Fruit fly (Drosophila melanogaster) whole organism, embryonic: ENCODE measurements around the gene nAChRalpha7.

Experiments
- Bgb ChIP-seq: fragments of 200-800 bp; sonication (Bioruptor generic); IDR thresholded peaks from 2 replicates; pipeline ENCODE4 v1.3.6; 2022; ENCODE audit warnings: missing biosample characterization, missing genetic modification characterization; ENCODE audit not compliant: partially characterized antibody
- Blimp-1 ChIP-seq: fragments of 200-800 bp; sonication (Bioruptor generic); optimal IDR thresholded peaks from 3 replicates; lab custom pipeline; 2018; ENCODE audit warnings: missing biosample characterization, missing genetic modification characterization, mild to moderate bottlenecking, moderate library complexity, missing genetic modification reagents
- BtbVII ChIP-seq: fragments of 200-800 bp; sonication (Bioruptor generic); optimal IDR thresholded peaks from 3 replicates; lab custom pipeline; 2017; ENCODE audit warnings: missing biosample characterization, mild to moderate bottlenecking, missing genetic modification characterization
- C15 ChIP-seq: fragments of 200-800 bp; sonication (Bioruptor generic); IDR thresholded peaks from 3 replicates; pipeline ENCODE4 v1.3.6; 2022; ENCODE audit warnings: missing biosample characterization, missing genetic modification characterization
- CG11093 ChIP-seq: fragments of 200-800 bp; sonication (Bioruptor generic); IDR thresholded peaks from 3 replicates; pipeline ENCODE4 v1.3.6; 2022; ENCODE audit warnings: missing biosample characterization, missing genetic modification characterization
- CG11247 ChIP-seq: fragments of 200-800 bp; sonication (Bioruptor generic); IDR thresholded peaks from 2 replicates; pipeline ENCODE4 v1.3.6; 2022; ENCODE audit warnings: missing biosample characterization, missing genetic modification characterization
- CG13775 ChIP-seq: fragments of 200-800 bp; sonication (Bioruptor generic); optimal IDR thresholded peaks from 3 replicates; lab custom pipeline; 2017; ENCODE audit warnings: missing biosample characterization, mild to moderate bottlenecking, missing genetic modification characterization
- CG17328 ChIP-seq: fragments of 200-800 bp; sonication (Bioruptor generic); IDR thresholded peaks from 2 replicates; pipeline ENCODE4 v1.3.6; 2022; ENCODE audit warnings: missing biosample characterization, missing genetic modification characterization
- CG18599 ChIP-seq: fragments of 200-800 bp; sonication (Bioruptor generic); optimal IDR thresholded peaks from 3 replicates; lab custom pipeline; 2017; ENCODE audit warnings: missing biosample characterization, missing genetic modification characterization, mild to moderate bottlenecking, moderate library complexity, missing genetic modification reagents
- CG30403 ChIP-seq: fragments of 200-800 bp; sonication (Bioruptor generic); optimal IDR thresholded peaks from 3 replicates; lab custom pipeline; 2016; ENCODE audit warnings: missing biosample characterization, missing genetic modification characterization
- CG31388 ChIP-seq: fragments of 200-800 bp; sonication (Bioruptor generic); optimal IDR thresholded peaks from 2 replicates; lab custom pipeline; 2016; ENCODE audit warnings: missing biosample characterization, missing genetic modification characterization
- CG3163 ChIP-seq: fragments of 200-800 bp; sonication (Bioruptor generic); optimal IDR thresholded peaks from 3 replicates; lab custom pipeline; 2016; ENCODE audit warnings: missing biosample characterization, missing genetic modification characterization
- CG34422 ChIP-seq: fragments of 200-800 bp; sonication (Bioruptor generic); IDR thresholded peaks from 3 replicates; pipeline ENCODE4 v1.3.6; 2022; ENCODE audit warnings: missing biosample characterization, missing genetic modification characterization
- CG4282 ChIP-seq: fragments of 200-800 bp; sonication (Bioruptor generic); optimal IDR thresholded peaks from 2 replicates; lab custom pipeline; 2016; ENCODE audit warnings: missing biosample characterization, missing genetic modification characterization
- CG4424 ChIP-seq: fragments of 200-800 bp; sonication (Bioruptor generic); optimal IDR thresholded peaks from 3 replicates; lab custom pipeline; 2016; ENCODE audit warnings: missing biosample characterization, missing genetic modification characterization
- CG5180 ChIP-seq: fragments of 200-800 bp; sonication (Bioruptor generic); optimal IDR thresholded peaks from 3 replicates; lab custom pipeline; 2017; ENCODE audit warnings: missing biosample characterization, missing genetic modification characterization, mild to moderate bottlenecking, moderate library complexity, missing genetic modification reagents
- CG5245 ChIP-seq: fragments of 200-800 bp; sonication (Bioruptor generic); optimal IDR thresholded peaks from 3 replicates; lab custom pipeline; 2016; ENCODE audit warnings: missing biosample characterization, missing genetic modification characterization
- CG6175 ChIP-seq: fragments of 200-800 bp; sonication (Bioruptor generic); IDR thresholded peaks from 3 replicates; pipeline ENCODE4 v1.3.6; 2022; ENCODE audit warnings: missing biosample characterization, missing genetic modification characterization
- CG6854 ChIP-seq: fragments of 200-800 bp; sonication (Bioruptor generic); optimal IDR thresholded peaks from 3 replicates; lab custom pipeline; 2017; ENCODE audit warnings: missing biosample characterization, mild to moderate bottlenecking, missing genetic modification characterization
- CG8388 ChIP-seq: fragments of 200-800 bp; sonication (Bioruptor generic); optimal IDR thresholded peaks from 2 replicates; lab custom pipeline; 2019; ENCODE audit warnings: missing biosample characterization, mild to moderate bottlenecking, missing genetic modification characterization, moderate library complexity
- D ChIP-seq, 2 experiments: fragments of 200-800 bp in 1 of 2; fragments of >200 bp in 1 of 2; sonication (Bioruptor generic) in 1 of 2; optimal IDR thresholded peaks; 2 replicates in 1 of 2; 3 replicates in 1 of 2; lab custom pipeline; 2017; ENCODE audit warnings: mild to moderate bottlenecking in 1 of 2, missing biosample characterization in 1 of 2, missing genetic modification characterization in 1 of 2, missing genetic modification reagents in 1 of 2
- HmgD ChIP-seq: fragments of 200-800 bp; sonication (Bioruptor generic); optimal IDR thresholded peaks from 3 replicates; lab custom pipeline; 2016; ENCODE audit warnings: missing biosample characterization, missing genetic modification characterization
- Hr3 ChIP-seq: fragments of 200-800 bp; sonication (Bioruptor generic); optimal IDR thresholded peaks from 3 replicates; lab custom pipeline; 2016; ENCODE audit warnings: missing biosample characterization, missing genetic modification characterization
- Hsf ChIP-seq: fragments of 200-800 bp; sonication (Bioruptor generic); optimal IDR thresholded peaks from 3 replicates; lab custom pipeline; 2016; ENCODE audit warnings: missing biosample characterization, missing genetic modification characterization
- Lpt ChIP-seq: fragments of >200 bp; optimal IDR thresholded peaks from 2 replicates; lab custom pipeline; 2018; ENCODE audit warnings: missing biosample characterization, missing genetic modification characterization
- MESR4 ChIP-seq: fragments of 200-800 bp; sonication (Bioruptor generic); optimal IDR thresholded peaks from 2 replicates; lab custom pipeline; 2018; ENCODE audit warnings: missing biosample characterization, mild to moderate bottlenecking, missing genetic modification characterization, moderate library complexity
- MTF-1 ChIP-seq: fragments of 200-800 bp; sonication (Bioruptor generic); optimal IDR thresholded peaks from 2 replicates; lab custom pipeline; 2018; ENCODE audit warnings: missing biosample characterization, mild to moderate bottlenecking, missing genetic modification characterization, borderline replicate concordance
- Med ChIP-seq: fragments of 200-800 bp; sonication (Bioruptor generic); peaks from one replicate; lab custom pipeline; 2016; ENCODE audit warnings: missing biosample characterization, missing genetic modification characterization, mild to moderate bottlenecking, inconsistent platforms, moderate library complexity
- NfI ChIP-seq: fragments of 200-800 bp; sonication (Bioruptor generic); optimal IDR thresholded peaks from 3 replicates; lab custom pipeline; 2018; ENCODE audit warnings: missing biosample characterization, mild to moderate bottlenecking, missing genetic modification characterization, moderate library complexity
- Opbp ChIP-seq: fragments of 200-800 bp; sonication (Bioruptor generic); IDR thresholded peaks from 3 replicates; pipeline ENCODE4 v1.3.6; 2022; ENCODE audit warnings: missing biosample characterization, missing genetic modification characterization; ENCODE audit not compliant: partially characterized antibody
- Sox100B ChIP-seq: fragments of 200-800 bp; sonication (Bioruptor generic); optimal IDR thresholded peaks from 3 replicates; lab custom pipeline; 2018; ENCODE audit warnings: missing biosample characterization, mild to moderate bottlenecking, missing genetic modification characterization
- bowl ChIP-seq: fragments of 200-800 bp; sonication (Bioruptor generic); IDR thresholded peaks from 2 replicates; pipeline ENCODE4 v1.3.6; 2022; ENCODE audit warnings: missing biosample characterization, missing genetic modification characterization
- bsh ChIP-seq, 2 experiments: fragments of 200-800 bp; sonication (Bioruptor generic); optimal IDR thresholded peaks; 2 replicates each; lab custom pipeline; 2017 to 2018; ENCODE audit warnings: mild to moderate bottlenecking in 2 of 2, missing biosample characterization in 2 of 2, missing genetic modification characterization in 2 of 2, moderate library complexity in 1 of 2
- cas ChIP-seq: fragments of 200-800 bp; sonication (Bioruptor generic); IDR thresholded peaks from 2 replicates; pipeline ENCODE4 v1.3.6; 2022; ENCODE audit warnings: missing biosample characterization, missing genetic modification characterization
- chif ChIP-seq, 2 experiments: fragments of 200-800 bp; sonication (Bioruptor generic); optimal IDR thresholded peaks; 3 replicates each; lab custom pipeline; 2016; ENCODE audit warnings: missing biosample characterization in 2 of 2, missing genetic modification characterization in 2 of 2
- chinmo ChIP-seq: fragments of 200-800 bp; sonication (Bioruptor generic); IDR thresholded peaks from 4 replicates; pipeline ENCODE4 v1.3.6; 2022; ENCODE audit warnings: missing biosample characterization, missing genetic modification characterization; ENCODE audit not compliant: partially characterized antibody
- chm ChIP-seq: fragments of 200-800 bp; sonication (Bioruptor generic); IDR thresholded peaks from 2 replicates; pipeline ENCODE4 v1.3.6; 2022; ENCODE audit warnings: missing biosample characterization, missing genetic modification characterization
- chn ChIP-seq: fragments of 200-800 bp; sonication (Bioruptor generic); optimal IDR thresholded peaks from 2 replicates; lab custom pipeline; 2016; ENCODE audit warnings: missing biosample characterization, missing genetic modification characterization
- gem ChIP-seq: fragments of 200-800 bp; sonication (Bioruptor generic); optimal IDR thresholded peaks from 2 replicates; lab custom pipeline; 2019; ENCODE audit warnings: missing biosample characterization, mild to moderate bottlenecking, missing genetic modification characterization, moderate library complexity
- grn ChIP-seq: fragments of 200-800 bp; sonication (Bioruptor generic); optimal IDR thresholded peaks from 3 replicates; lab custom pipeline; 2017; ENCODE audit warnings: missing biosample characterization, missing genetic modification characterization
- her ChIP-seq: fragments of 200-800 bp; sonication (Bioruptor generic); optimal IDR thresholded peaks from 2 replicates; lab custom pipeline; 2016; ENCODE audit warnings: missing biosample characterization, missing genetic modification characterization
- hkb ChIP-seq, 2 experiments: fragments of 200-800 bp in 1 of 2; fragments of >200 bp in 1 of 2; sonication (Bioruptor generic) in 1 of 2; IDR thresholded peaks in 1 of 2; optimal IDR thresholded peaks in 1 of 2; 2 replicates each; pipeline versions ENCODE4 v1.3.6 to Lab custom; 2017 to 2022; ENCODE audit warnings: missing biosample characterization in 1 of 2, missing genetic modification characterization in 1 of 2
- klu ChIP-seq: fragments of 200-800 bp; sonication (Bioruptor generic); IDR thresholded peaks from 2 replicates; pipeline ENCODE4 v1.3.6; 2022; ENCODE audit warnings: missing biosample characterization, missing genetic modification characterization
- pum ChIP-seq: fragments of 200-800 bp; sonication (Bioruptor generic); optimal IDR thresholded peaks from 2 replicates; lab custom pipeline; 2016; ENCODE audit warnings: missing biosample characterization, missing genetic modification characterization
- slbo ChIP-seq: fragments of 200-800 bp; sonication (Bioruptor generic); IDR thresholded peaks from 2 replicates; pipeline ENCODE4 v1.3.6; 2022; ENCODE audit warnings: missing biosample characterization, missing genetic modification characterization
- slp2 ChIP-seq: fragments of 200-800 bp; sonication (Bioruptor generic); optimal IDR thresholded peaks from 2 replicates; lab custom pipeline; 2016; ENCODE audit warnings: missing biosample characterization, missing genetic modification characterization
- unpg ChIP-seq: fragments of 200-800 bp; sonication (Bioruptor generic); optimal IDR thresholded peaks from 3 replicates; lab custom pipeline; 2018; ENCODE audit warnings: missing biosample characterization, mild to moderate bottlenecking, missing genetic modification characterization, moderate library complexity
- zen ChIP-seq: fragments of 200-800 bp; sonication (Bioruptor generic); optimal IDR thresholded peaks from 3 replicates; lab custom pipeline; 2018; ENCODE audit warnings: missing biosample characterization, mild to moderate bottlenecking, missing genetic modification characterization, moderate library complexity

Gene nAChRalpha7

DNA sequence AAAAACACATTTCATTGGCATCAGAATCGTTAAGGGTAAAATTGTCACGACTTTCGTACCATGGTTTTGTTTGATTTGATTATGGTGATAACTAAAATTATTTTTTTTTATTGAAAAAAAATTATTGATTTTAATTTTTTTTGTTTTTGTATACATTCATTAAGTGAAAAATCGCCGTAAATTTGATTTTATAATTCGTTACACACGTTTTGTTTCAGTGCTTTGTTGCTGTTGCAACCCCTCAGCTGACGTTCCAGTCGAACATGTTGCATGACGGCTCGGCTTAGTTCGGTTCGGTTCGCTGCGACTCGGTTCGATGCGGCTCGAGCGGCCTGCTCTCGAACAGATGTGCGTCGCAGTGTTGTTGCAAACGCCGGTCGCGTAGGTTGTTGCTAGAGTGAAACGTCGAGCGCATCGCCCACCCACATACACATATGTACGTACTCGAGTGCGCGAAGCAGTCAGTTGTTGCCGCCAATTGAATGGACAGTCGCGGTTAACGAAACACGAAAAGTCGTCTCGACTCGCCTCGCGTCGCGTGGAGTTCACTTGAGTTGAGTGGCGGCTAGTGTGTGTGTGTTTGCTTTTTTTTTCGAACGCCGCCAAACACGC lies 4.7 kb upstream of the nAChRalpha7 start, which contains the start of gene kek5 (continued):
- no peak for TF ChIP-seq her
- TF ChIP-seq CG34422 (GFP tag; lab: Robert Waterston, UW), result peak; percentile 54; the same call in 1 of the 3 replicates
- TF ChIP-seq Hsf, result peak; percentile 28
- TF ChIP-seq BtbVII, result peak; percentile 1
- no peak for TF ChIP-seq cas (GFP tag; lab: Robert Waterston, UW)
- peak; percentile 50 for TF ChIP-seq HmgD (GFP tag; lab: Kevin White, UChicago)
- TF ChIP-seq pum, result no peak
- no peak for TF ChIP-seq bowl (GFP tag; lab: Robert Waterston, UW)
- TF ChIP-seq MTF-1, result no peak
- peak; percentile 5 to 50 for TF ChIP-seq bsh (GFP tag; optimal IDR thresholded peaks at IDR 0.05; lab: Kevin White, UChicago)
- no peak for TF ChIP-seq klu
- TF ChIP-seq chinmo (GFP tag; lab: Robert Waterston, UW), result peak; percentile 70; the same call in 1 of the 4 replicates
- no peak for TF ChIP-seq slp2 (GFP tag; lab: Kevin White, UChicago)
- peak; percentile 44 for TF ChIP-seq CG4424 (GFP tag; lab: Kevin White, UChicago)
- no peak for TF ChIP-seq chn (GFP tag; lab: Kevin White, UChicago)
- TF ChIP-seq Bgb (GFP tag; lab: Robert Waterston, UW), result peak; percentile 50; the same call in 1 of the 2 replicates
- no peak for TF ChIP-seq NfI (GFP tag; lab: Kevin White, UChicago)
- TF ChIP-seq CG5245 (GFP tag; lab: Kevin White, UChicago), result no peak
- TF ChIP-seq CG6854 (GFP tag; lab: Kevin White, UChicago), result no peak
- TF ChIP-seq zen, result no peak
- TF ChIP-seq CG11093 (GFP tag; lab: Robert Waterston, UW), result no peak
- TF ChIP-seq CG18599 (GFP tag; lab: Kevin White, UChicago), result peak; percentile 73
- TF ChIP-seq CG8388 (GFP tag; lab: Kevin White, UChicago), result peak; percentile 41
- no peak for TF ChIP-seq CG11247 (GFP tag; lab: Robert Waterston, UW)
- peak; percentile 38 for TF ChIP-seq Blimp-1 (GFP tag; lab: Kevin White, UChicago)
- TF ChIP-seq CG4282, result no peak
- TF ChIP-seq Lpt (GFP tag; lab: Kevin White, UChicago), result no peak
- TF ChIP-seq chif (GFP tag; optimal IDR thresholded peaks at IDR 0.05; lab: Kevin White, UChicago), result no peak
- peak; percentile 85; the same call in 2 of the 3 replicates for TF ChIP-seq CG6175
- no peak for TF ChIP-seq C15 (GFP tag; lab: Robert Waterston, UW)
- TF ChIP-seq grn, result no peak
- no peak; the same call in 1 of the 2 replicates for TF ChIP-seq slbo (GFP tag; lab: Robert Waterston, UW)
- peak; percentile 69 for TF ChIP-seq gem (tag; lab: Kevin White, UChicago)
- peak; percentile 9 for TF ChIP-seq CG3163 (GFP tag; lab: Kevin White, UChicago)
- no peak for TF ChIP-seq hkb (optimal IDR thresholded peaks at IDR 0.05; lab: Kevin White, UChicago)
- TF ChIP-seq hkb (GFP tag; IDR thresholded peaks at IDR 0.05; lab: Robert Waterston, UW), result peak; percentile 49; the same call in 1 of the 2 replicates
- TF ChIP-seq chm, result no peak
- peak; percentile 61 for TF ChIP-seq unpg
- peak; percentile 68; the same call in 1 of the 3 replicates for TF ChIP-seq Opbp (GFP tag; lab: Robert Waterston, UW)
- peak; percentile 51; the same call in 1 of the 2 replicates for TF ChIP-seq CG17328
- peak; percentile 100 for TF ChIP-seq CG5180
- no peak for TF ChIP-seq MESR4 (GFP tag; lab: Kevin White, UChicago)
- peak; percentile 14 for TF ChIP-seq Hr3 (GFP tag; lab: Kevin White, UChicago)
- peak; percentile 19 for TF ChIP-seq CG13775
- TF ChIP-seq Sox100B, result peak; percentile 28
- TF ChIP-seq CG31388, result no peak
- no peak for TF ChIP-seq D (optimal IDR thresholded peaks at IDR 0.05; lab: Kevin White, UChicago)
- no peak for TF ChIP-seq D (GFP tag; optimal IDR thresholded peaks at IDR 0.05; lab: Kevin White, UChicago)
- peak; percentile 88 for TF ChIP-seq Med (GFP tag; lab: Kevin White, UChicago)
- peak; percentile 39 for TF ChIP-seq CG30403
